Worm (Caenorhabditis elegans) whole organism, late embryonic: ENCODE measurements around the gene Y51A2D.1.

Experiments used
- F13H6.1 ChIP-seq: sonication (generic microtip); optimal IDR thresholded peaks from 2 replicates; lab custom pipeline; 2016; ENCODE audit warnings: missing genetic modification characterization, missing compliant biosample characterization
- Y22D7AL.16 ChIP-seq: sonication (generic microtip); optimal IDR thresholded peaks from 2 replicates; lab custom pipeline; 2016; ENCODE audit warnings: missing genetic modification characterization, missing compliant biosample characterization
- ama-1 ChIP-seq: fragments of 150-350 bp; optimal IDR thresholded peaks from 2 replicates; lab custom pipeline; 2014
- ceh-2 ChIP-seq: sonication (generic microtip); optimal IDR thresholded peaks from 2 replicates; lab custom pipeline; 2016; ENCODE audit warnings: missing genotype, missing genetic modification characterization, missing compliant biosample characterization
- lim-6 ChIP-seq: sonication (generic microtip); optimal IDR thresholded peaks from 2 replicates; lab custom pipeline; 2016; ENCODE audit warnings: missing genetic modification characterization, missing compliant biosample characterization
- nhr-11 ChIP-seq: fragments of 150-350 bp; optimal IDR thresholded peaks from 2 replicates; lab custom pipeline; 2014; ENCODE audit warnings: missing biosample characterization, missing genetic modification characterization
- pax-1 ChIP-seq: fragments of 150-350 bp; optimal IDR thresholded peaks from 2 replicates; lab custom pipeline; 2014; ENCODE audit warnings: missing biosample characterization, missing genetic modification characterization
- sox-4 ChIP-seq: sonication (generic microtip); optimal IDR thresholded peaks from 2 replicates; lab custom pipeline; 2017; ENCODE audit warnings: mild to moderate bottlenecking, missing genetic modification characterization, inconsistent platforms, missing compliant biosample characterization
- unc-42 ChIP-seq: sonication (generic microtip); optimal IDR thresholded peaks from 2 replicates; lab custom pipeline; 2016; ENCODE audit warnings: missing genotype, missing genetic modification characterization, missing compliant biosample characterization
- unc-86 ChIP-seq: sonication (generic microtip); optimal IDR thresholded peaks from 2 replicates; lab custom pipeline; 2016; ENCODE audit warnings: missing genetic modification characterization, missing compliant biosample characterization

- TF ChIP-seq lim-6 (tag; lab: Kevin White, UChicago) (no peak), nhr-11 (no peak), sox-4 (tag; lab: Kevin White, UChicago) (no peak), unc-42 (tag; lab: Kevin White, UChicago) (no peak), ama-1 (lab: Kevin White, UChicago) (no peak), Y22D7AL.16 (no peak), ceh-2 (no peak), unc-86 (no peak), pax-1 (tag; lab: Kevin White, UChicago) (no peak), F13H6.1 (no peak)
Measured at ce11 chrV:18504610-18505009, 4.1 kb upstream of the Y51A2D.1 start.
